Fruit fly (Drosophila melanogaster): Measurements from ENCODE around the gene GILT1.

Gene GILT1

DNA sequence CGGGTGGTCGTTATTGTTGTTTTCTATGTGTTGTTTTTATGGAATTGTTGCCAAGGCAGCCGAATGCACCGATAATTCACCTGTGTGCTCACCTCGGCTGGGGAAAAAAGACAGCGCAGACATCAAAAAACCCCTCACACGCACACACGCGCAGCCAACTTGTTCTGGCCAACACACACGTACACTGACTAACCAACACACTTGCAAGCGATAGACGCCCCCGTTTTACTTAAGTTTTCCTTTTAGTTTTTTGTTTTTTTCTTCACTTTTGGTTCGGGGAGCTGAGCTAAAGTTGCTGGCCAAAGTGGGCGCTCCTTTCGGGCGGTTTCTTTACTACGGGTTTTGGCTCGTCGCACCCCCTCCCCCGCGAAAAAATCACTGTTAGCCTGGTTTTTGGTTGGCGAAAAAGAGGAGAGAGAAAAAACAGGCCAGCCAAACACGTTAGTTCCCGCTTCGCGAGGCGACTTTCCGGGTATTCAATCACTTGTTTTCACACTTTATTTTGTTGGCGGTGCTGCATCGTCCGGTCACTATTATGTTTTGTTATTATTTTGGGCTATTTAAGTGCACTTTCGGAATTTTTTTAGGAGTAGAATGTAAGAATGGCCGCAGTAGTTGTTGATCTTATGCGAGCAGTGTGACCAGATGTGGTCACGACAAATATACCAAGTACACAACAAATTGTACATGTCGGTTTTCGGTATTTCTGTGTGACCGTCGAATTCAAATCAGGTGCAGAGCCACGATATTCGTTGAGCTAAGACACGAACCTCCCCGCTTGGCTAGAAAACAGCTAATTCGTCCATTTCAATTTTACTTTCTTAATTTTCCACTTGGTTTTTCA is 32.9 kb upstream of the GILT1 start, which contains the start of gene yrt (continued):
- TF ChIP-seq CG7745 (tag; optimal IDR thresholded peaks at IDR 0.05): peak; percentile 94
- peak; percentile 26 for TF ChIP-seq CG17568 (GFP tag; optimal IDR thresholded peaks at IDR 0.05)
- TF ChIP-seq Stat92E (GFP tag; optimal IDR thresholded peaks at IDR 0.05): peak in 1 of 3 experiments; percentile 43
- 0 out of 4 replicates have a peak, but pooled peaks have one; percentile 42 for TF ChIP-seq Dll (GFP tag; IDR thresholded peaks at IDR 0.05; ENCODE audit: partially characterized antibody)
- peak; percentile 67 for TF ChIP-seq Ets97D (GFP tag; optimal IDR thresholded peaks at IDR 0.05)
- peak; percentile 15 for TF ChIP-seq CoRest (tag; optimal IDR thresholded peaks at IDR 0.05)
- peak; percentile 44 for TF ChIP-seq CG13287 (GFP tag; IDR thresholded peaks at IDR 0.05; ENCODE audit: partially characterized antibody)
- TF ChIP-seq Adf1 (GFP tag; IDR thresholded peaks at IDR 0.05): no peak
- TF ChIP-seq cg (GFP tag; optimal IDR thresholded peaks at IDR 0.05): peak; percentile 82
- peak; percentile 5 for TF ChIP-seq CG18262 (tag; optimal IDR thresholded peaks at IDR 0.05)
- TF ChIP-seq BEAF-32 (GFP tag; optimal IDR thresholded peaks at IDR 0.05): peak; percentile 38
- no peak for TF ChIP-seq Nf-YB (GFP tag; optimal IDR thresholded peaks at IDR 0.05)
- TF ChIP-seq ems (GFP tag; optimal IDR thresholded peaks at IDR 0.05): no peak
- TF ChIP-seq CG43689 (GFP tag; IDR thresholded peaks at IDR 0.05): no peak
- TF ChIP-seq Drgx (GFP tag; IDR thresholded peaks at IDR 0.05): peak; percentile 27; the same call in 1 of the 2 replicates
- TF ChIP-seq CG15696 (tag; optimal IDR thresholded peaks at IDR 0.05): peak; percentile 13
- peak; percentile 10 for TF ChIP-seq Elba2 (GFP tag; optimal IDR thresholded peaks at IDR 0.05)
- no peak for TF ChIP-seq en (GFP tag; optimal IDR thresholded peaks at IDR 0.05)
- TF ChIP-seq mam (GFP tag; optimal IDR thresholded peaks at IDR 0.05): no peak
- TF ChIP-seq scrt (GFP tag; optimal IDR thresholded peaks at IDR 0.05): peak; percentile 11
- TF ChIP-seq CG11504 (tag; optimal IDR thresholded peaks at IDR 0.05): peak; percentile 42
- TF ChIP-seq CG9797 (GFP tag; optimal IDR thresholded peaks at IDR 0.05): peak; percentile 95
- no peak for TF ChIP-seq pros (GFP tag; optimal IDR thresholded peaks at IDR 0.05)
- peak; percentile 32 for TF ChIP-seq HmgZ (tag; optimal IDR thresholded peaks at IDR 0.05)
- TF ChIP-seq nerfin-1 (tag; optimal IDR thresholded peaks at IDR 0.05): peak; percentile 69
- no peak for TF ChIP-seq CG6689 (GFP tag; IDR thresholded peaks at IDR 0.05)

DNA sequence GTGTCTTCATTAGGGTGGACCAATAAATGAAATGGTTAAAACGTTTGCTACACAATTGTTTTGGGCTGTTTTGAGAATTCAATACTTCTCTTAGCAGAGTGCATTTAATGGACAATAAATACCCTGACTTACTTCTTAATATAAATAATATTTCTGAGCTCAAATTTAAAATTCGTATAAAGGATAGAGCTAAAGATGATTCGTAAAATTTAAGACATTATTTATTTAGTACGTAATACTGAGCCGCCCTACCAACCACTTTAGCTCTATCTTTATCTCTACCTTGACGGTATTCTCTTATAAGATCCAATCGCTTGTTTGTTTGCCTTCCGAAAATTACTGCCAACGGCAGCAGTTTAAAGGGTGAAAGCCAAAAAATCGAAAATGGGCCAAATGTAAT is 32.0 kb upstream of the GILT1 start:
- TF ChIP-seq ase (GFP tag; IDR thresholded peaks at IDR 0.05) (peak; percentile 62; the same call in 2 of the 3 replicates), CG16779 (GFP tag; IDR thresholded peaks at IDR 0.05) (no peak), CG2712 (tag; optimal IDR thresholded peaks at IDR 0.05) (peak; percentile 85), CG2889 (GFP tag; IDR thresholded peaks at IDR 0.05) (peak; percentile 77; the same call in 2 of the 3 replicates), CG9727 (GFP tag; optimal IDR thresholded peaks at IDR 0.05) (peak; percentile 63), BEAF-32 (GFP tag; optimal IDR thresholded peaks at IDR 0.05) (no peak), ttk (GFP tag; IDR thresholded peaks at IDR 0.05) (peak; percentile 46; the same call in 1 of the 2 replicates), phol (tag; optimal IDR thresholded peaks at IDR 0.05) (peak; percentile 77), CG2116 (GFP tag; optimal IDR thresholded peaks at IDR 0.05) (peak; percentile 66), mirr (GFP tag; optimal IDR thresholded peaks at IDR 0.05) (peak; percentile 16), Oli (tag; optimal IDR thresholded peaks at IDR 0.05) (peak; percentile 91), hkb (optimal IDR thresholded peaks at IDR 0.05) (no peak), hkb (GFP tag; IDR thresholded peaks at IDR 0.05) (peak; percentile 88), gsb-n (tag; optimal IDR thresholded peaks at IDR 0.05) (peak; percentile 83), CG10543 (GFP tag; optimal IDR thresholded peaks at IDR 0.05) (peak; percentile 15), CG3281 (GFP tag; optimal IDR thresholded peaks at IDR 0.05) (peak; percentile 76), NfI (GFP tag; optimal IDR thresholded peaks at IDR 0.05) (peak; percentile 89), bigmax (GFP tag; optimal IDR thresholded peaks at IDR 0.05) (no peak), Dref (GFP tag; IDR thresholded peaks at IDR 0.05) (no peak), Deaf1 (tag; optimal IDR thresholded peaks at IDR 0.05) (peak; percentile 39), crol (GFP tag; IDR thresholded peaks at IDR 0.05) (no peak), shn (GFP tag; optimal IDR thresholded peaks at IDR 0.05) (peak; percentile 13), CG18619 (GFP tag; optimal IDR thresholded peaks at IDR 0.05) (peak; percentile 81), CG8359 (GFP tag; optimal IDR thresholded peaks at IDR 0.05; ENCODE audit: borderline replicate concordance) (peak; percentile 64)
